Fruit fly (Drosophila melanogaster) whole organism, wandering third instar larva: ENCODE results near the gene CG5969.

Experiments used
- CrebA ChIP-seq: fragments of 200-800 bp; sonication (Bioruptor generic); optimal IDR thresholded peaks from 2 replicates; lab custom pipeline; 2016; ENCODE audit warnings: missing biosample characterization, mild to moderate bottlenecking, missing genetic modification characterization, borderline replicate concordance
- OdsH ChIP-seq: fragments of 200-800 bp; sonication (Bioruptor generic); optimal IDR thresholded peaks from 2 replicates; lab custom pipeline; 2016; ENCODE audit warnings: missing biosample characterization, mild to moderate bottlenecking, missing genetic modification characterization
- pan ChIP-seq: fragments of >200 bp; optimal IDR thresholded peaks from 2 replicates; lab custom pipeline; 2017

DNA sequence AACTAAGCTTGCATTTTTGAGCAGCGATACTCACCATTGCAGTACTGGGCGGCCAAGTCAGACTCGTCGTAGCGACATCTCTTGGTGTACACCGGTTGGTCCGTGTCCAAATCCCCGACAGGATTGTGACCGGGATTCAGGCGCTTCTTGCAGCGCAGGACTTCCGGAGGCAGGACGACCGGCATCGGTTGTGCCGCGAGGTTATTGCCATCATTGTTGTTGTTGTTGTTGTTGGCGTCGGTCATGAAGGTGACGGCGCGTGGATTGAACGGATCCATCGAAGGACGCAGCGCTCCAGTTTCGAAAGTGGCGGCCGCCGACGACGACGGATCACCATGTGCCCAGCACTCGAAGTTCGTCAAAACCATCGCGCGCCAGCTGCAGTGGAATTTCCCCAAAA is 976 bp upstream of the CG5969 start:
- TF ChIP-seq OdsH (GFP tag; lab: Kevin White, UChicago) (no peak), pan (no peak), CrebA (no peak)
